Fruit fly (Drosophila melanogaster) S2 (cell line): ENCODE results near the gene Rpn9.

Source experiments
- CG8478 ChIP-seq: fragments of >200 bp; optimal IDR thresholded peaks from 2 replicates; lab custom pipeline; 2018
- CTCF ChIP-seq, 2 experiments: fragments of >200 bp; optimal IDR thresholded peaks; 2 replicates each; lab custom pipeline; 2018

DNA sequence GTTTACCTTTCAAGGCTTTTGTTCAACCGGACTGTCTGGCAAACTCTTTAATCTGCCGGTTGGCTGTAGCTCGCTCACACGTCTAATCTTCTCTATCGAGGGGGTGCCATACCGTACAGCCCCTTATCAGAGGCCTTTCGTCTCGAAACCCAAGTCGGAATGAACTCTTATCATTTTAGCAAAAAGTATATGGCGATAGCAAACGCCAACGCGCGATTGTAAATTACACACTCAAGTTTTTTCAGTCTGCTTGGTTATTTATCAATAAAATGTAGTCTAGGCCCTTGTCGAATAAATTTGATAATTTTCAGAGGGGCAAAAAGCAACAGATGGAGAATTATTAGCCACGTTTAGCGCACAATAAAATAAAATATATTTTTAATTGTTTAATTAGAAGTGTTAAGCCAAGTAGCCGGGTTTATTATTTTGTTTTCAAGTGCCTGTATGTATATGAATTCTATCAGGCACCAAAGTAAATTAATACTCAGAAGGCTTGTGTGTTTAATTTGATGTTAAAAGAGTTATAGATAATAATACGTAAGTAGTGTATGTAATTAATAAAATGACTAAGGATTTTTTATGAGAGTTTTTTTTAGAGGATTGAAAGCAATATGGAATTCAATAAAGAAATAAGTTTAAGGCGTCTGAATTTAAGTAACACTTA, 8.3 kb downstream of the Rpn9 start:
- no peak for TF ChIP-seq CTCF (optimal IDR thresholded peaks at IDR 0.05; lab: Kevin White, UChicago)
- TF ChIP-seq CG8478 (lab: Kevin White, UChicago): no peak
